Worm (Caenorhabditis elegans) whole organism, L4 larva: ENCODE data around the gene sri-20.

Experiments used
- F26F4.8 ChIP-seq: fragments of 200-800 bp; sonication (Bioruptor generic); conservative IDR thresholded peaks from 2 replicates; pipeline ENCODE4 v1.3.6; 2022; ENCODE audit warnings: missing genetic modification characterization, missing compliant biosample characterization
- daf-19 ChIP-seq: fragments of 200-800 bp; sonication (Bioruptor generic); conservative IDR thresholded peaks from 2 replicates; pipeline ENCODE4 v1.3.6; 2022; ENCODE audit warnings: missing genetic modification characterization, missing compliant biosample characterization
- duxl-1 ChIP-seq: sonication (generic microtip); optimal IDR thresholded peaks from 2 replicates; lab custom pipeline; 2016; ENCODE audit warnings: mild to moderate bottlenecking, missing genetic modification characterization, moderate library complexity, missing compliant biosample characterization; ENCODE audit not compliant: poor library complexity
- egl-27 ChIP-seq: sonication (generic microtip); optimal IDR thresholded peaks from 3 replicates; lab custom pipeline; 2017; ENCODE audit warnings: missing biosample characterization, missing genetic modification reagents, missing genetic modification characterization
- fkh-10 ChIP-seq: fragments of 150-350 bp; optimal IDR thresholded peaks from 2 replicates; lab custom pipeline; 2014; ENCODE audit warnings: missing biosample characterization, missing genetic modification reagents, missing genetic modification characterization
- fos-1 ChIP-seq: fragments of 150-350 bp; optimal IDR thresholded peaks from 2 replicates; lab custom pipeline; 2014; ENCODE audit warnings: missing biosample characterization, missing genetic modification characterization
- lsy-2 ChIP-seq, 2 experiments: fragments of 150-350 bp in 1 of 2; sonication (generic microtip) in 1 of 2; optimal IDR thresholded peaks; 2 replicates each; lab custom pipeline; 2014 to 2017; ENCODE audit warnings: missing biosample characterization in 2 of 2, missing genetic modification characterization in 2 of 2
- nhr-6 ChIP-seq: fragments of 150-350 bp; optimal IDR thresholded peaks from 2 replicates; lab custom pipeline; 2014; ENCODE audit warnings: missing biosample characterization, missing genetic modification characterization
- nhr-76 ChIP-seq: fragments of 150-350 bp; optimal IDR thresholded peaks from 2 replicates; lab custom pipeline; 2014; ENCODE audit warnings: missing biosample characterization, missing genetic modification characterization
- snpc-4 ChIP-seq: fragments of 150-350 bp; optimal IDR thresholded peaks from 2 replicates; lab custom pipeline; 2014; ENCODE audit warnings: missing biosample characterization, missing genetic modification characterization
- zfp-3 ChIP-seq: fragments of 200-800 bp; sonication (Bioruptor generic); conservative IDR thresholded peaks from 2 replicates; pipeline ENCODE4 v1.3.6; 2022; ENCODE audit warnings: missing genetic modification reagents, missing genetic modification characterization, missing compliant biosample characterization
- zip-11 ChIP-seq: fragments of 200-800 bp; sonication (Bioruptor generic); IDR thresholded peaks from 2 replicates; pipeline ENCODE4 v1.3.6; 2022; ENCODE audit warnings: missing genetic modification characterization, missing compliant biosample characterization
- ztf-11 ChIP-seq: fragments of 150-350 bp; optimal IDR thresholded peaks from 2 replicates; lab custom pipeline; 2014; ENCODE audit warnings: missing biosample characterization, missing genetic modification characterization

DNA sequence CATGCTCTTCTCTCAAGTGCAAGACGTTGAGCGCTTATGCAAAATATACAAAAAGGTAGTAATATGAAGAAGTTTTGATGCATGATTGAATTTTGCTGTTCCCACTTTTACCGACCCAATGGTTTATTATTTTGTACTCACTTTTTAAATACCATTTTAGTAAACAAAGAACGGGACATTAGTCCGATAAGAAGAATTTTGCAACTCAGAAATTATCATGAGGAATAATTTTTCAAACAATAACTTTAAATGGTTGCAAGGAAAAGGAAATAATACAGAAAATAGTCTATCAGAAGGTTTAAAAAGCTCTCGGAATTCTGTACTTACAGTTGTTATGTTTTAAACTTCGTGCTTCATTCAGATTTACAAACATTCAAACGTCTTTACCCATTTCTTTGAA is 46.3 kb downstream of the sri-20 start, which contains the start of gene F15H10.9:
- TF ChIP-seq egl-27 (tag; lab: Kevin White, UChicago) (no peak), zfp-3 (GFP tag; lab: Robert Waterston, UW) (no peak), duxl-1 (tag; lab: Kevin White, UChicago) (no peak), snpc-4 (tag; lab: Kevin White, UChicago) (no peak), ztf-11 (no peak), F26F4.8 (GFP tag; lab: Robert Waterston, UW) (no peak), nhr-6 (tag; lab: Kevin White, UChicago) (no peak), lsy-2 (tag; optimal IDR thresholded peaks at IDR 0.05; lab: Kevin White, UChicago) (no peak), zip-11 (no peak), fkh-10 (GFP tag; lab: Kevin White, UChicago) (no peak), daf-19 (GFP tag; lab: Robert Waterston, UW) (no peak), fos-1 (tag; lab: Kevin White, UChicago) (no peak), nhr-76 (tag; lab: Kevin White, UChicago) (no peak)
